Worm (Caenorhabditis elegans): Measurements from ENCODE around the gene M70.3.

M70.3 gene

ce11 chrIV:2242349-2243088 lies at the start of gene M70.3, which contains the start of gene M70.2:
M70.3 (minus strand) TSS chrIV:2242449.
M70.2 (plus strand) TSS chrIV:2243038.
- TF ChIP-seq nfya-1 (tag; optimal IDR thresholded peaks at IDR 0.05; ENCODE audit: borderline replicate concordance, insufficient read depth) (no peak), cebp-2 (GFP tag; IDR thresholded peaks at IDR 0.05) (no peak), unc-62 (GFP tag; optimal IDR thresholded peaks at IDR 0.05) (no peak), F39B2.1 (GFP tag; IDR thresholded peaks at IDR 0.05) (no peak), mel-28 (tag; optimal IDR thresholded peaks at IDR 0.05; ENCODE audit: borderline replicate concordance) (no peak)

- no peak for TF ChIP-seq hrde-1 (tag; optimal IDR thresholded peaks at IDR 0.05; ENCODE audit: borderline replicate concordance)
- no peak for TF ChIP-seq madf-3 (GFP tag; IDR thresholded peaks at IDR 0.05)
- TF ChIP-seq ztf-18 (tag; optimal IDR thresholded peaks at IDR 0.05) = no peak
- TF ChIP-seq T07F8.4 (tag; optimal IDR thresholded peaks at IDR 0.05) = no peak
- no peak for TF ChIP-seq nhr-90 (tag; optimal IDR thresholded peaks at IDR 0.05)
- TF ChIP-seq attf-6 (GFP tag; IDR thresholded peaks at IDR 0.05) = no peak
- TF ChIP-seq snpc-1.1 (tag; optimal IDR thresholded peaks at IDR 0.05; ENCODE audit: insufficient read depth) = no peak
- TF ChIP-seq F22D6.2 (tag; optimal IDR thresholded peaks at IDR 0.05) = no peak
- TF ChIP-seq ets-4 (GFP tag; optimal IDR thresholded peaks at IDR 0.05) = peak; percentile 12
- TF ChIP-seq lin-40 (tag; optimal IDR thresholded peaks at IDR 0.05) = no peak
- TF ChIP-seq lir-1 (GFP tag; conservative IDR thresholded peaks at IDR 0.05) = no peak
- TF ChIP-seq F57C9.4 (tag; optimal IDR thresholded peaks at IDR 0.05) = no peak
- TF ChIP-seq dox-1 (GFP tag; IDR thresholded peaks at IDR 0.05) = peak; percentile 73
- TF ChIP-seq hmg-20 (GFP tag; IDR thresholded peaks at IDR 0.05) = no peak
- TF ChIP-seq attf-3 (GFP tag; conservative IDR thresholded peaks at IDR 0.05) = no peak
- TF ChIP-seq tlf-1 (GFP tag; optimal IDR thresholded peaks at IDR 0.05) = no peak
- no peak for TF ChIP-seq Y79H2A.3 (GFP tag; conservative IDR thresholded peaks at IDR 0.05)
- no peak for TF ChIP-seq dpl-1 (GFP tag; optimal IDR thresholded peaks at IDR 0.05)
- no peak for TF ChIP-seq Y53G8AR.9 (GFP tag; conservative IDR thresholded peaks at IDR 0.05)
- no peak for TF ChIP-seq fkh-3 (tag; optimal IDR thresholded peaks at IDR 0.05)
- TF ChIP-seq nfyb-1 (GFP tag; IDR thresholded peaks at IDR 0.05) = 0 out of 2 replicates have a peak, but pooled peaks have one; percentile 25
- TF ChIP-seq sdz-38 (tag; optimal IDR thresholded peaks at IDR 0.05) = no peak
- TF ChIP-seq zfh-2 (GFP tag; conservative IDR thresholded peaks at IDR 0.05) = 0 out of 2 replicates have a peak, but pooled peaks have one; percentile 53
- TF ChIP-seq C17E4.6 (GFP tag; IDR thresholded peaks at IDR 0.05) = no peak
- TF ChIP-seq K12H6.12 (tag; optimal IDR thresholded peaks at IDR 0.05) = no peak
- TF ChIP-seq mel-28 (tag; optimal IDR thresholded peaks at IDR 0.05; ENCODE audit: borderline replicate concordance) = no peak
- TF ChIP-seq egl-18 (GFP tag; IDR thresholded peaks at IDR 0.05) = no peak
- peak; percentile 82 for TF ChIP-seq nhr-80 (tag; optimal IDR thresholded peaks at IDR 0.05)
Measured at ce11 chrIV:2284462-2285047, 42.3 kb upstream of the M70.3 start.

ce11 chrIV:2281353-2281976 lies 39.2 kb upstream of the M70.3 start:
- TF ChIP-seq ceh-79 (tag; optimal IDR thresholded peaks at IDR 0.05) = no peak
- TF ChIP-seq hrde-1 (tag; optimal IDR thresholded peaks at IDR 0.05; ENCODE audit: borderline replicate concordance) = no peak
- no peak for TF ChIP-seq hlh-26 (GFP tag; conservative IDR thresholded peaks at IDR 0.05)
- TF ChIP-seq ccch-3 (GFP tag; optimal IDR thresholded peaks at IDR 0.05) = no peak
- no peak for TF ChIP-seq ceh-40 (GFP tag; IDR thresholded peaks at IDR 0.05)
- TF ChIP-seq snpc-3.4 (tag; optimal IDR thresholded peaks at IDR 0.05) = no peak
- no peak for TF ChIP-seq rpc-1 (optimal IDR thresholded peaks at IDR 0.05)
- TF ChIP-seq rpc-1 (tag; optimal IDR thresholded peaks at IDR 0.05) = no peak
- no peak for TF ChIP-seq C17E4.6 (GFP tag; IDR thresholded peaks at IDR 0.05)
- no peak for TF ChIP-seq ceh-58 (GFP tag; IDR thresholded peaks at IDR 0.05)
- TF ChIP-seq lag-1 (GFP tag; IDR thresholded peaks at IDR 0.05) = no peak
- no peak for TF ChIP-seq Y56A3A.18 (GFP tag; IDR thresholded peaks at IDR 0.05)
- TF ChIP-seq lin-54 (GFP tag; optimal IDR thresholded peaks at IDR 0.05) = no peak
- TF ChIP-seq ekl-4 (GFP tag; IDR thresholded peaks at IDR 0.05) = no peak
- TF ChIP-seq rec-8 (tag; optimal IDR thresholded peaks at IDR 0.05) = no peak
